Worm (Caenorhabditis elegans) whole organism, early embryonic: ENCODE data around the gene exh-1.

Experiments
- aly-1 ChIP-seq: sonication (generic microtip); optimal IDR thresholded peaks from 2 replicates; lab custom pipeline; 2016; ENCODE audit warnings: missing genetic modification characterization, missing compliant biosample characterization
- ama-1 ChIP-seq: fragments of 150-350 bp; optimal IDR thresholded peaks from 2 replicates; lab custom pipeline; 2014
- ceh-13 ChIP-seq: fragments of 200-800 bp; sonication (Bioruptor generic); optimal IDR thresholded peaks from 2 replicates; lab custom pipeline; 2018; ENCODE audit warnings: mild to moderate bottlenecking, missing genetic modification characterization, missing compliant biosample characterization
- hmbx-1 ChIP-seq: sonication (generic microtip); optimal IDR thresholded peaks from 2 replicates; lab custom pipeline; 2016; ENCODE audit warnings: mild to moderate bottlenecking, missing genetic modification characterization, missing compliant biosample characterization
- hnd-1 ChIP-seq: sonication (generic microtip); optimal IDR thresholded peaks from 2 replicates; lab custom pipeline; 2016; ENCODE audit warnings: missing genetic modification characterization, missing compliant biosample characterization
- pes-1 ChIP-seq: fragments of 200-800 bp; sonication (Bioruptor generic); IDR thresholded peaks from 2 replicates; pipeline ENCODE4 v1.3.6; 2022; ENCODE audit warnings: missing genetic modification reagents, missing genetic modification characterization, missing compliant biosample characterization
- sea-1 ChIP-seq: fragments of 200-800 bp; sonication (Bioruptor generic); conservative IDR thresholded peaks from 2 replicates; pipeline ENCODE4 v1.3.6; 2022; ENCODE audit warnings: missing genetic modification characterization, missing compliant biosample characterization
- tbx-11 ChIP-seq: fragments of 200-800 bp; sonication (Bioruptor generic); IDR thresholded peaks from 2 replicates; pipeline ENCODE4 v1.3.6; 2022; ENCODE audit warnings: missing genetic modification characterization, missing compliant biosample characterization
- tbx-37 ChIP-seq: fragments of 200-800 bp; sonication (Bioruptor generic); conservative IDR thresholded peaks from 2 replicates; pipeline ENCODE4 v1.3.6; 2022; ENCODE audit warnings: missing genetic modification reagents, missing genetic modification characterization, missing compliant biosample characterization

- TF ChIP-seq ceh-13 (no peak), aly-1 (tag; lab: Kevin White, UChicago) (no peak), tbx-37 (GFP tag; lab: Robert Waterston, UW) (no peak), ama-1 (no peak), hnd-1 (tag; lab: Kevin White, UChicago) (no peak), tbx-11 (GFP tag; lab: Robert Waterston, UW) (no peak), pes-1 (GFP tag; lab: Robert Waterston, UW) (no peak), sea-1 (GFP tag; lab: Robert Waterston, UW) (no peak), hmbx-1 (no peak)
Observed at ce11 chrV:3119185-3119584, 37.7 kb upstream of the exh-1 start.
